Worm (Caenorhabditis elegans): ENCODE measurements around the gene col-101.

DNA sequence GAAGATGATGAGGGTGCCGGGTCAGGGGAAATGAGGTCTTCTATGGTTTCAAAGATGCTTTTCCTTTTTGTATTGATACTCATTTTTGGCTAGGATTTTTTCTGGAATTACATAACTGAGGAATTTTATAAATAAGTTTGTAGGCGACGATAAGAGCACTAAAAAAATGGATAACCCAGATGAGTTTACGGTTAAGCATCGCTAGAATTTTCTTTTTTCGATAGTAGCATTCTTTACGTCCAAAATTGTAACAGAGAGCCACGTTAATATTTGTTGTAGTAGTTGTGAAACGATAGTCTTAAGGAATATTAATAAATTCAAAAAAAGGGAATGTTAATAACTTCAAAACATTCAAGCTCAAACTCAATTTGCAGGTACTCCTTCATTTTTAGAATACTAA, 13.2 kb downstream of the col-101 start, which contains the start of gene snai-1:
- TF ChIP-seq dmd-4 (tag; optimal IDR thresholded peaks at IDR 0.05; ENCODE audit: borderline replicate concordance), result no peak
- no peak for TF ChIP-seq lim-6 (tag; optimal IDR thresholded peaks at IDR 0.05)
- no peak for TF ChIP-seq elt-2 (tag; optimal IDR thresholded peaks at IDR 0.05)
- no peak for TF ChIP-seq ceh-2 (tag; optimal IDR thresholded peaks at IDR 0.05)
- no peak for TF ChIP-seq pqm-1 (tag; optimal IDR thresholded peaks at IDR 0.05)
